Worm (Caenorhabditis elegans) whole organism, L4 larva: ENCODE measurements around the gene Y53F4B.5.

Experiments
- F49E8.2 ChIP-seq: sonication (generic microtip); optimal IDR thresholded peaks from 2 replicates; lab custom pipeline; 2016; ENCODE audit warnings: missing compliant biosample characterization, mild to moderate bottlenecking, missing genetic modification characterization, borderline replicate concordance
- T20F7.1 ChIP-seq: fragments of 200-800 bp; sonication (Bioruptor generic); optimal IDR thresholded peaks from 2 replicates; lab custom pipeline; 2018; ENCODE audit warnings: mild to moderate bottlenecking, missing genetic modification characterization, missing compliant biosample characterization
- Y105C5A.15 ChIP-seq: fragments of 200-800 bp; sonication (Bioruptor generic); IDR thresholded peaks from 2 replicates; pipeline ENCODE4 v1.3.6; 2022; ENCODE audit warnings: missing genetic modification characterization, missing compliant biosample characterization
- Y75B8A.6 ChIP-seq: fragments of 200-800 bp; sonication (Bioruptor generic); IDR thresholded peaks from 2 replicates; pipeline ENCODE4 v1.3.6; 2022; ENCODE audit warnings: missing genetic modification reagents, missing genetic modification characterization, missing compliant biosample characterization
- aha-1 ChIP-seq: fragments of 150-350 bp; peaks from one replicate; lab custom pipeline; 2014; ENCODE audit warnings: missing biosample characterization, missing genetic modification characterization
- attf-4 ChIP-seq: sonication (generic microtip); optimal IDR thresholded peaks from 3 replicates; lab custom pipeline; 2017; ENCODE audit warnings: missing biosample characterization, missing genetic modification characterization
- ceh-28 ChIP-seq: fragments of 150-350 bp; optimal IDR thresholded peaks from 2 replicates; lab custom pipeline; 2014; ENCODE audit warnings: missing biosample characterization, missing genetic modification reagents, missing genetic modification characterization
- ceh-44 ChIP-seq: fragments of 200-800 bp; sonication (Bioruptor generic); IDR thresholded peaks from 2 replicates; pipeline ENCODE4 v1.3.6; 2022; ENCODE audit warnings: missing genetic modification reagents, missing genetic modification characterization, missing compliant biosample characterization
- ces-1 ChIP-seq: fragments of 150-350 bp; sonication (generic microtip); optimal IDR thresholded peaks from 4 replicates; lab custom pipeline; 2014; ENCODE audit warnings: missing biosample characterization, missing genetic modification reagents, missing genetic modification characterization
- daf-16 ChIP-seq, 3 experiments: sonication (generic microtip); optimal IDR thresholded peaks; 2 replicates each; lab custom pipeline; 2016 to 2017; ENCODE audit warnings: missing genetic modification characterization in 3 of 3, missing genetic modification reagents in 3 of 3, mild to moderate bottlenecking in 2 of 3, missing compliant biosample characterization in 2 of 3, missing biosample characterization in 1 of 3, moderate library complexity in 1 of 3
- daf-19 ChIP-seq: fragments of 200-800 bp; sonication (Bioruptor generic); conservative IDR thresholded peaks from 2 replicates; pipeline ENCODE4 v1.3.6; 2022; ENCODE audit warnings: missing genetic modification characterization, missing compliant biosample characterization
- duxl-1 ChIP-seq: sonication (generic microtip); optimal IDR thresholded peaks from 2 replicates; lab custom pipeline; 2016; ENCODE audit warnings: mild to moderate bottlenecking, missing genetic modification characterization, moderate library complexity, missing compliant biosample characterization; ENCODE audit not compliant: poor library complexity
- dve-1 ChIP-seq: sonication (generic microtip); optimal IDR thresholded peaks from 2 replicates; lab custom pipeline; 2017; ENCODE audit warnings: antibody characterized with exemption, mild to moderate bottlenecking, missing genetic modification characterization, missing compliant biosample characterization; ENCODE audit not compliant: insufficient read depth
- egl-27 ChIP-seq: sonication (generic microtip); optimal IDR thresholded peaks from 3 replicates; lab custom pipeline; 2017; ENCODE audit warnings: missing biosample characterization, missing genetic modification reagents, missing genetic modification characterization
- fkh-10 ChIP-seq: fragments of 150-350 bp; optimal IDR thresholded peaks from 2 replicates; lab custom pipeline; 2014; ENCODE audit warnings: missing biosample characterization, missing genetic modification reagents, missing genetic modification characterization
- hif-1 ChIP-seq, 2 experiments: sonication (generic microtip); optimal IDR thresholded peaks; 2 replicates each; lab custom pipeline; 2016 to 2017; ENCODE audit warnings: missing compliant biosample characterization in 2 of 2, missing genetic modification characterization in 2 of 2, missing genetic modification reagents in 2 of 2, missing genotype in 2 of 2, mild to moderate bottlenecking in 1 of 2
- hlh-30 ChIP-seq: sonication (generic microtip); optimal IDR thresholded peaks from 2 replicates; lab custom pipeline; 2017; ENCODE audit warnings: antibody characterized with exemption, mild to moderate bottlenecking, missing genetic modification characterization, missing compliant biosample characterization; ENCODE audit not compliant: insufficient read depth
- hmg-1.1 ChIP-seq: fragments of 200-800 bp; sonication (Bioruptor generic); IDR thresholded peaks from 2 replicates; pipeline ENCODE4 v1.3.6; 2022; ENCODE audit warnings: missing genetic modification reagents, missing genetic modification characterization, missing compliant biosample characterization
- lim-7 ChIP-seq: fragments of 200-800 bp; sonication (Bioruptor generic); IDR thresholded peaks from 2 replicates; pipeline ENCODE4 v1.3.6; 2022; ENCODE audit warnings: missing genetic modification characterization, missing compliant biosample characterization
- lin-13 ChIP-seq: fragments of 150-350 bp; optimal IDR thresholded peaks from 2 replicates; lab custom pipeline; 2014; ENCODE audit warnings: missing biosample characterization, missing genetic modification reagents, missing genetic modification characterization
- lin-29 ChIP-seq: fragments of 200-800 bp; sonication (Bioruptor generic); IDR thresholded peaks from 2 replicates; pipeline ENCODE4 v1.3.6; 2022; ENCODE audit warnings: missing genetic modification reagents, missing genetic modification characterization, missing compliant biosample characterization
- lir-3 ChIP-seq: sonication (generic microtip); optimal IDR thresholded peaks from 2 replicates; lab custom pipeline; 2016; ENCODE audit warnings: mild to moderate bottlenecking, missing genetic modification characterization, missing compliant biosample characterization
- mdl-1 ChIP-seq, 2 experiments: fragments of 150-350 bp in 1 of 2; sonication (generic microtip) in 1 of 2; optimal IDR thresholded peaks; 2 replicates each; lab custom pipeline; 2014 to 2017; ENCODE audit warnings: missing biosample characterization in 2 of 2, missing genetic modification characterization in 2 of 2
- mdt-29 ChIP-seq: fragments of 200-800 bp; sonication (Bioruptor generic); IDR thresholded peaks from 2 replicates; pipeline ENCODE4 v1.3.6; 2022; ENCODE audit warnings: missing genetic modification reagents, missing genetic modification characterization, missing compliant biosample characterization
- mes-2 ChIP-seq: sonication (generic microtip); optimal IDR thresholded peaks from 2 replicates; lab custom pipeline; 2016; ENCODE audit warnings: missing genotype, mild to moderate bottlenecking, missing genetic modification characterization, missing compliant biosample characterization; ENCODE audit not compliant: poor library complexity, severe bottlenecking
- nhr-10 ChIP-seq: fragments of 150-350 bp; optimal IDR thresholded peaks from 2 replicates; lab custom pipeline; 2014; ENCODE audit warnings: missing biosample characterization, missing genetic modification characterization
- nhr-102 ChIP-seq: sonication (generic microtip); optimal IDR thresholded peaks from 2 replicates; lab custom pipeline; 2016; ENCODE audit warnings: mild to moderate bottlenecking, missing genetic modification characterization, moderate library complexity, missing compliant biosample characterization
- nhr-11 ChIP-seq: fragments of 150-350 bp; optimal IDR thresholded peaks from 2 replicates; lab custom pipeline; 2014; ENCODE audit warnings: missing biosample characterization, missing genetic modification characterization
- nhr-28 ChIP-seq: fragments of 150-350 bp; optimal IDR thresholded peaks from 2 replicates; lab custom pipeline; 2014; ENCODE audit warnings: missing biosample characterization, missing genetic modification characterization
- nhr-42 ChIP-seq: fragments of 200-800 bp; sonication (Bioruptor generic); IDR thresholded peaks from 2 replicates; pipeline ENCODE4 v1.3.6; 2022; ENCODE audit warnings: missing genetic modification characterization, missing compliant biosample characterization
- nhr-48 ChIP-seq: sonication (generic microtip); optimal IDR thresholded peaks from 2 replicates; lab custom pipeline; 2016; ENCODE audit warnings: mild to moderate bottlenecking, missing genetic modification characterization, missing compliant biosample characterization
- nhr-6 ChIP-seq: fragments of 150-350 bp; optimal IDR thresholded peaks from 2 replicates; lab custom pipeline; 2014; ENCODE audit warnings: missing biosample characterization, missing genetic modification characterization
- nhr-77 ChIP-seq: fragments of 150-350 bp; optimal IDR thresholded peaks from 2 replicates; lab custom pipeline; 2014; ENCODE audit warnings: missing biosample characterization, missing genetic modification characterization
- pha-4 ChIP-seq, 2 experiments: fragments of 150-350 bp in 1 of 2; fragments of 200-800 bp in 1 of 2; sonication (Bioruptor generic) in 1 of 2; IDR thresholded peaks in 1 of 2; optimal IDR thresholded peaks in 1 of 2; 2 replicates each; pipeline versions ENCODE4 v1.3.6 to Lab custom; 2014 to 2022; ENCODE audit warnings: missing genetic modification characterization in 2 of 2, missing genetic modification reagents in 2 of 2, missing biosample characterization in 1 of 2, missing compliant biosample characterization in 1 of 2
- rbr-2 ChIP-seq: sonication (generic microtip); optimal IDR thresholded peaks from 2 replicates; lab custom pipeline; 2016; ENCODE audit warnings: missing genotype, missing genetic modification characterization, missing compliant biosample characterization
- snpc-4 ChIP-seq: fragments of 150-350 bp; optimal IDR thresholded peaks from 2 replicates; lab custom pipeline; 2014; ENCODE audit warnings: missing biosample characterization, missing genetic modification characterization
- spr-1 ChIP-seq: sonication (generic microtip); optimal IDR thresholded peaks from 2 replicates; lab custom pipeline; 2016; ENCODE audit warnings: mild to moderate bottlenecking, missing genetic modification characterization, missing compliant biosample characterization
- unc-62 ChIP-seq, 3 experiments: fragments of 150-350 bp in 1 of 3; sonication (generic microtip); optimal IDR thresholded peaks in 2 of 3; peaks in 1 of 3; 1 replicate in 1 of 3; 2 replicates in 2 of 3; lab custom pipeline; 2014 to 2017; ENCODE audit warnings: missing biosample characterization in 3 of 3, missing genetic modification characterization in 3 of 3, missing genetic modification reagents in 3 of 3, missing genotype in 1 of 3
- zfp-3 ChIP-seq: fragments of 200-800 bp; sonication (Bioruptor generic); conservative IDR thresholded peaks from 2 replicates; pipeline ENCODE4 v1.3.6; 2022; ENCODE audit warnings: missing genetic modification reagents, missing genetic modification characterization, missing compliant biosample characterization
- ztf-7 ChIP-seq: fragments of 150-350 bp; optimal IDR thresholded peaks from 2 replicates; lab custom pipeline; 2014; ENCODE audit warnings: missing biosample characterization, missing genetic modification characterization

Gene Y53F4B.5

ce11 chrII:14969320-14969950 is 14.4 kb downstream of the Y53F4B.5 start, which contains the start of the genes pole-4, nsun-5 and metl-2 (continued):
- peak; percentile 39 for TF ChIP-seq nhr-6 (tag; lab: Kevin White, UChicago)

- no peak for TF ChIP-seq T20F7.1 (GFP tag; lab: Kevin White, UChicago)
- no peak for TF ChIP-seq mdl-1 (tag; optimal IDR thresholded peaks at IDR 0.05; lab: Kevin White, UChicago)
- no peak for TF ChIP-seq hmg-1.1 (GFP tag; lab: Robert Waterston, UW)
- TF ChIP-seq hif-1 (tag; optimal IDR thresholded peaks at IDR 0.05; lab: Kevin White, UChicago), result no peak
- TF ChIP-seq lin-29 (GFP tag; lab: Robert Waterston, UW), result no peak
- TF ChIP-seq nhr-48 (tag; lab: Kevin White, UChicago), result no peak
- TF ChIP-seq ceh-44 (GFP tag; lab: Robert Waterston, UW), result no peak
- TF ChIP-seq daf-19 (GFP tag; lab: Robert Waterston, UW), result no peak
- no peak for TF ChIP-seq daf-16 (GFP tag; optimal IDR thresholded peaks at IDR 0.05; lab: Kevin White, UChicago)
- no peak for TF ChIP-seq daf-16 (tag; optimal IDR thresholded peaks at IDR 0.05; lab: Kevin White, UChicago)
- TF ChIP-seq F49E8.2 (tag; lab: Kevin White, UChicago), result no peak
- TF ChIP-seq nhr-102, result no peak
- no peak for TF ChIP-seq spr-1 (tag; lab: Kevin White, UChicago)
- no peak for TF ChIP-seq lim-7
- no peak for TF ChIP-seq Y75B8A.6 (GFP tag; lab: Robert Waterston, UW)
- TF ChIP-seq ztf-7, result no peak
- no peak for TF ChIP-seq duxl-1 (tag; lab: Kevin White, UChicago)
- TF ChIP-seq egl-27 (tag; lab: Kevin White, UChicago), result no peak
These were observed 15.5 kb downstream of the Y53F4B.5 start for ce11 chrII:14968275-14968674.

ce11 chrII:14967084-14967483 is 16.7 kb downstream of the Y53F4B.5 start:
- TF ChIP-seq aha-1 (tag; lab: Kevin White, UChicago) (peak; percentile 86), dve-1 (peak; percentile 0), nhr-10 (tag; lab: Kevin White, UChicago) (no peak), daf-16 (GFP tag; optimal IDR thresholded peaks at IDR 0.05; lab: Kevin White, UChicago) (no peak), daf-16 (tag; optimal IDR thresholded peaks at IDR 0.05; lab: Kevin White, UChicago) (peak; percentile 27), nhr-28 (tag; lab: Kevin White, UChicago) (peak; percentile 37), pha-4 (GFP tag; IDR thresholded peaks at IDR 0.05; lab: Robert Waterston, UW) (no peak), pha-4 (tag; optimal IDR thresholded peaks at IDR 0.05; lab: Kevin White, UChicago) (peak; percentile 55)

- no peak for TF ChIP-seq nhr-42 (GFP tag; lab: Robert Waterston, UW)
- no peak for TF ChIP-seq attf-4 (tag; lab: Kevin White, UChicago)
- TF ChIP-seq unc-62 (GFP tag; optimal IDR thresholded peaks at IDR 0.05 in 1 of 2; lab: Kevin White, UChicago), result peak in 1 of 2 experiments; percentile 95
- no peak for TF ChIP-seq unc-62 (tag; optimal IDR thresholded peaks at IDR 0.05; lab: Kevin White, UChicago)
- TF ChIP-seq ceh-28 (tag; lab: Kevin White, UChicago), result peak; percentile 37
- TF ChIP-seq Y75B8A.6 (GFP tag; lab: Robert Waterston, UW), result no peak
- TF ChIP-seq mes-2 (tag; lab: Kevin White, UChicago), result no peak
- no peak for TF ChIP-seq fkh-10 (GFP tag; lab: Kevin White, UChicago)
- no peak for TF ChIP-seq snpc-4
- no peak for TF ChIP-seq nhr-28 (tag; lab: Kevin White, UChicago)
These were observed 17.4 kb downstream of the Y53F4B.5 start for ce11 chrII:14966420-14966819.

- TF ChIP-seq nhr-11 (tag; lab: Kevin White, UChicago) (no peak), hlh-30 (tag; lab: Kevin White, UChicago) (no peak), rbr-2 (tag; lab: Kevin White, UChicago) (no peak), nhr-10 (tag; lab: Kevin White, UChicago) (no peak), pha-4 (GFP tag; IDR thresholded peaks at IDR 0.05; lab: Robert Waterston, UW) (no peak), pha-4 (tag; optimal IDR thresholded peaks at IDR 0.05; lab: Kevin White, UChicago) (no peak), nhr-77 (tag; lab: Kevin White, UChicago) (peak; percentile 91), ceh-44 (GFP tag; lab: Robert Waterston, UW) (no peak), nhr-102 (no peak), lir-3 (tag; lab: Kevin White, UChicago) (no peak), lin-13 (GFP tag; lab: Kevin White, UChicago) (no peak), mdt-29 (GFP tag; lab: Robert Waterston, UW) (no peak), ces-1 (no peak), Y105C5A.15 (GFP tag; lab: Robert Waterston, UW) (no peak), zfp-3 (GFP tag; lab: Robert Waterston, UW) (no peak), spr-1 (tag; lab: Kevin White, UChicago) (no peak)
These were observed 18.9 kb downstream of the Y53F4B.5 start for ce11 chrII:14964877-14965276.
